Worm (Caenorhabditis elegans) whole organism, L2 larva: ENCODE measurements around the gene T21C9.13.

Experiments
- F13H6.1 ChIP-seq: sonication (generic microtip); optimal IDR thresholded peaks from 2 replicates; lab custom pipeline; 2016; ENCODE audit warnings: missing genetic modification characterization, missing compliant biosample characterization
- ama-1 ChIP-seq: fragments of 150-350 bp; optimal IDR thresholded peaks from 2 replicates; lab custom pipeline; 2018; ENCODE audit warnings: inconsistent platforms
- ceh-16 ChIP-seq: fragments of 150-350 bp; optimal IDR thresholded peaks from 2 replicates; lab custom pipeline; 2014; ENCODE audit warnings: missing biosample characterization, missing genetic modification characterization
- elt-1 ChIP-seq: fragments of 150-350 bp; optimal IDR thresholded peaks from 2 replicates; lab custom pipeline; 2014; ENCODE audit warnings: missing biosample characterization, missing genetic modification characterization
- mdl-1 ChIP-seq, 2 experiments: fragments of 150-350 bp in 1 of 2; sonication (generic microtip) in 1 of 2; optimal IDR thresholded peaks; 2 replicates each; lab custom pipeline; 2017; ENCODE audit warnings: missing biosample characterization in 2 of 2, missing genetic modification characterization in 2 of 2
- nhr-12 ChIP-seq: fragments of 150-350 bp; optimal IDR thresholded peaks from 2 replicates; lab custom pipeline; 2014; ENCODE audit warnings: missing biosample characterization, missing genetic modification characterization
- unc-62 ChIP-seq: fragments of 150-350 bp; optimal IDR thresholded peaks from 2 replicates; lab custom pipeline; 2014; ENCODE audit warnings: missing biosample characterization, missing genetic modification reagents, missing genetic modification characterization

DNA sequence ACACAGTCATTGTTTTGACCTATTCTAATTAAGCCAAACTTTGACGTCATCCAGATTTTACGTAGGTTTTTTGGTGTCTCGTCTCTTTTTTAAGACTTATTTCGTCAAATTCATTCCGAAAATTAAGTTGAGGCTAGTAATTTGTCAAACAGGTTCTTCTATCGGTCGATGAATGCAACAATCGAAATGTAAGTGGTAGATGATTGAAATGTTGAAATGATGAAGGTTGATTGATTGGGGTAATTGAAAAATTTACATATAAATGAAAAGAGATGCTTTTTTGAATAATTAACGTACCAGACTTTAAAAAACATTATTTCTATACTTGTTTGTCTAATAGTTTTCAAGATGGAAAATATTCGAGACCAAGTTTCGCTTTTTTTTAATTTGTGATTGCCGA is 40.7 kb upstream of the T21C9.13 start:
- TF ChIP-seq F13H6.1 (tag; lab: Kevin White, UChicago) (no peak), unc-62 (GFP tag; lab: Kevin White, UChicago) (no peak), elt-1 (tag; lab: Kevin White, UChicago) (no peak), mdl-1 (tag; optimal IDR thresholded peaks at IDR 0.05; lab: Kevin White, UChicago) (no peak), ama-1 (lab: Kevin White, UChicago) (no peak), ceh-16 (tag; lab: Kevin White, UChicago) (no peak), nhr-12 (tag; lab: Kevin White, UChicago) (no peak)
